Fruit fly (Drosophila melanogaster): ENCODE results near the gene CG12078.

The CG12078 gene

DNA sequence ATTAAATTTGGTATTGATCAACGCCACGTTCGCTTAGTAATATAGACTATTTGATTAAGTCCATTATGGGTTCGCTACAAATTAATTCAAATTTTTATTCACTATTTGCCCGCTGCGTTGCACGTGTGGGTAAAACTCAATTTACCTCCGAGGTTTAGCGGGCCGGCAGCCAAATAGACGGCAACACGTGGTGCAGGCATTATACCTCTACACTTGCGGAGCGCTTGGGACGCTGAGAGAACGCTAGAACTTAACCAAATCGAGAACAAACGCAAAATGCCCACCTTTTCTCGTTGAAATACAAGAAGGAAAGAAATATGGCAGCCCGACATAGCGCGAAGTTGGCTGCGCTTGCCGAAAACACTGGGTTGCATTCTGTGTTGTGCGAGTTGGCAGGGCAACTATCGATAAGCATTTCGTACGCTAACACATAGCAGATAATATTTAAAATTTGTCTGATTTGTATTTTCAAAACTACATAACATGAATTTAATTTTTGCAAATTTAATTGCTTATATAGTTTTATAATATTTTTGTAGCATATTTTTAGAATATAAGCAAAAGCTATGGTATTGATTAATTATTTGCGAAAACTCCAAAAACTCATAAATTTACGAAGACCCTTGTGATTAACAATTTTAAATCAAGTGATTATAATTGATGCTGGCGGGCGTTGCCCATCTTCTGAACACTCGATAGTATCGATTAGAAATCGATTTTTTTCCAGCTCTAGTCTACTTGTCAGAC is 21.3 kb downstream of the CG12078 start, which contains the start of the genes RpL28 and eIF1 (continued):
- TF ChIP-seq Hr4 (GFP tag; optimal IDR thresholded peaks at IDR 0.05): no peak
- TF ChIP-seq CG6808 (GFP tag; optimal IDR thresholded peaks at IDR 0.05): no peak
- no peak for TF ChIP-seq CG8119 (GFP tag; IDR thresholded peaks at IDR 0.05)
- TF ChIP-seq CG8319 (GFP tag; optimal IDR thresholded peaks at IDR 0.05): peak; percentile 84

DNA sequence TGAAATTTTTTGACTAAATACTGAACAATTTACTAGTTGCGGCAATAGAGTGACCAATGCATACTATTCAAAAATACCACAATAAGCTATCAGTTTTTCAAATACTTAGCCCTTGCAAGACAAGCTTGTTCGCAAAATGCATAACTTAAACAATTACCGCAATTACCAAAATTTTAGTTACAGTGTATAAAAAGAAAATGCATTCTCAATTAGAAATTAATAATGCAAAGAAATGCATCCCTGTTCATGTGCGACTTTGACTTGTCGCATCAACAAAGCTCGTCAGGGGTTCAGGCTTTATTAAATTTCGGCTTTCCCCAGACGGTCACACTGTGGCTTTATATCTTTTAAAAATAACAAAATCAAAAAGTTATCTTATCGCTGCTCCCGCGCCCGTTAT is 25.2 kb downstream of the CG12078 start, which contains the start of the genes hob and nSMase:
Gene hob, minus strand, starts transcription at position 62 of the 400 bp plus-strand sequence.
Gene nSMase, plus strand, starts transcription at position 298 of the 400 bp plus-strand sequence.
- TF ChIP-seq CG6854 (GFP tag; optimal IDR thresholded peaks at IDR 0.05) (no peak), CG7368 (GFP tag; optimal IDR thresholded peaks at IDR 0.05) (no peak), Met (GFP tag; optimal IDR thresholded peaks at IDR 0.05) (no peak), Sox15 (GFP tag; optimal IDR thresholded peaks at IDR 0.05) (no peak), Ets21C (GFP tag; optimal IDR thresholded peaks at IDR 0.05) (no peak), svp (GFP tag) (peak; percentile 80), vri (GFP tag; optimal IDR thresholded peaks at IDR 0.05) (no peak)

dm6 chr3L:3208895-3209294 is 35.2 kb downstream of the CG12078 start, which contains the start of the genes CG32269 and CG32270:
Gene CG32269 (minus strand): TSS chr3L:3208985.
Gene CG32270 (minus strand): TSS chr3L:3208985.
- TF ChIP-seq CG6808 (GFP tag; optimal IDR thresholded peaks at IDR 0.05) (no peak), CG34406 (GFP tag; optimal IDR thresholded peaks at IDR 0.05) (no peak), Eip75B (GFP tag; optimal IDR thresholded peaks at IDR 0.05) (no peak)

DNA sequence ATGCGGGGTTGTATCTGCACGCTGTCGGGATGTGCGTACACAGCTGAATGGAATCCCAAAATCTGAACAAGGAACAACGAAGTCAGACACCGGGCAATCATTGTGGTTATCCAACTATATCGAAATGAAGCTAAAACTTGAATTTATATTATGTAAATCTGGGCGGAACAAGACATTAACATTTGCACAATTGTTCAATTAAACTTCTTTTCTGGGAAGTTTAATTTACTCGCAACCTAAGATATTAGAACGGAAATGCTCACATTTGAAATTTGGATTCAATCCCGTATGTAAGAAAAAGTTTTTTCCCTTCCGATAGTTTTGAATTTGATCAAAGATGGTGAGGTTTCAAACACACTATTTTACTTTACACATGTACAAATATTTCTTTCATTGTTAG is 37.8 kb downstream of the CG12078 start, which contains the start of gene CG33160:
Gene CG33160, minus strand, starts transcription at position 101 of the 400 bp plus-strand sequence.
- TF ChIP-seq dsx (GFP tag; optimal IDR thresholded peaks at IDR 0.05; ENCODE audit: poor library complexity, severe bottlenecking) (no peak), dac (GFP tag; optimal IDR thresholded peaks at IDR 0.05) (no peak), net (GFP tag; optimal IDR thresholded peaks at IDR 0.05) (no peak), CG16779 (tag; optimal IDR thresholded peaks at IDR 0.05) (no peak), CG10669 (GFP tag; optimal IDR thresholded peaks at IDR 0.05) (no peak), achi (GFP tag; optimal IDR thresholded peaks at IDR 0.05) (no peak), lz (GFP tag; optimal IDR thresholded peaks at IDR 0.05) (no peak), Eip78C (GFP tag) (no peak), CG11294 (GFP tag; IDR thresholded peaks at IDR 0.05) (no peak), CG6163 (GFP tag; IDR thresholded peaks at IDR 0.05) (no peak)

DNA sequence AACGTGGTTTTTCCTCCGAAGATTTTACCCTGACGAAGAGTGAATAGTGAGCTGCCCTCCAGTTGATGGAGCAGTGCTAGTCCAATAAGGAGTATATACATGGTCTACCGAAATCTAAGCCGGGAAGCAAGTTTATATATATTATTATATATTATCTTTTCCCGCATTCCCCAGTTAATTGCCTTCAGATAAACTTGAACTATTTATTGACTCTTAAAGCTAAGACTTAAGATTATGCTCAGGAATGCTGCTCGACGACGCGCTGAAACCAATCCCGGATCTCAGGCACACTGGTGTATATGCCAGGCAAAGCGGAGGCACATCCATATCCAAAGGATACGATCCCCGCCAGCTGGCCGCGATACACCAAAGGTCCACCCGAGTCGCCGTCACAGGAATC is 38.7 kb downstream of the CG12078 start, which contains the start of gene CG32277:
Gene CG32277, minus strand, starts transcription at position 101 of the 400 bp plus-strand sequence.
- TF ChIP-seq CG11294 (GFP tag; IDR thresholded peaks at IDR 0.05): no peak
- no peak for TF ChIP-seq Hr38 (GFP tag; optimal IDR thresholded peaks at IDR 0.05)
- TF ChIP-seq spab (GFP tag; optimal IDR thresholded peaks at IDR 0.05): no peak
- no peak for TF ChIP-seq CG3919 (GFP tag; optimal IDR thresholded peaks at IDR 0.05)
- no peak for TF ChIP-seq lz (GFP tag; optimal IDR thresholded peaks at IDR 0.05)
- no peak for TF ChIP-seq dsx (GFP tag; optimal IDR thresholded peaks at IDR 0.05; ENCODE audit: poor library complexity, severe bottlenecking)
- TF ChIP-seq CG8119 (GFP tag; IDR thresholded peaks at IDR 0.05): no peak
- no peak for TF ChIP-seq Blimp-1 (GFP tag; optimal IDR thresholded peaks at IDR 0.05)
- TF ChIP-seq cyc (GFP tag; optimal IDR thresholded peaks at IDR 0.05): no peak
- no peak for TF ChIP-seq topi (GFP tag; optimal IDR thresholded peaks at IDR 0.05)
- TF ChIP-seq Eip75B (GFP tag; optimal IDR thresholded peaks at IDR 0.05): no peak
- no peak for TF ChIP-seq fkh (GFP tag; optimal IDR thresholded peaks at IDR 0.05)
- TF ChIP-seq CG16779 (tag; optimal IDR thresholded peaks at IDR 0.05): no peak

- TF ChIP-seq CG6276 (GFP tag; optimal IDR thresholded peaks at IDR 0.05) (no peak), salr (GFP tag; optimal IDR thresholded peaks at IDR 0.05) (no peak), CG8319 (GFP tag; optimal IDR thresholded peaks at IDR 0.05) (no peak)
Measured at dm6 chr3L:3204348-3204747, 39.7 kb downstream of the CG12078 start, which contains the start of gene CG33159. Gene CG33159 (minus strand): TSS chr3L:3204448.
